Fruit fly (Drosophila melanogaster) whole organism, embryonic: ENCODE results near the gene SCCRO4.

Experiments used
- Atf3 ChIP-seq: fragments of 200-800 bp; sonication (Bioruptor generic); optimal IDR thresholded peaks from 3 replicates; lab custom pipeline; 2016; ENCODE audit warnings: missing biosample characterization, missing genetic modification characterization
- Awh ChIP-seq: fragments of 200-800 bp; sonication (Bioruptor generic); IDR thresholded peaks from 2 replicates; pipeline ENCODE4, ENCODE4 v1.3.6; 2022; ENCODE audit warnings: missing biosample characterization, missing genetic modification characterization
- Bteb2 ChIP-seq: fragments of 200-800 bp; sonication (Bioruptor generic); optimal IDR thresholded peaks from 2 replicates; lab custom pipeline; 2016; ENCODE audit warnings: missing biosample characterization, missing genetic modification characterization
- CG1233 ChIP-seq: fragments of 200-800 bp; sonication (Bioruptor generic); optimal IDR thresholded peaks from 4 replicates; lab custom pipeline; 2018; ENCODE audit warnings: missing biosample characterization, mild to moderate bottlenecking, missing genetic modification characterization
- CG13424 ChIP-seq: fragments of 200-800 bp; sonication (Bioruptor generic); optimal IDR thresholded peaks from 2 replicates; lab custom pipeline; 2019; ENCODE audit warnings: missing biosample characterization, mild to moderate bottlenecking, missing genetic modification characterization, moderate library complexity
- CG15601 ChIP-seq: fragments of 200-800 bp; sonication (Bioruptor generic); optimal IDR thresholded peaks from 3 replicates; lab custom pipeline; 2019; ENCODE audit warnings: missing biosample characterization, mild to moderate bottlenecking, missing genetic modification characterization, moderate library complexity
- CG17328 ChIP-seq: fragments of 200-800 bp; sonication (Bioruptor generic); IDR thresholded peaks from 2 replicates; pipeline ENCODE4 v1.3.6; 2022; ENCODE audit warnings: missing biosample characterization, missing genetic modification characterization
- CG17802 ChIP-seq: fragments of 200-800 bp; sonication (Bioruptor generic); optimal IDR thresholded peaks from 2 replicates; lab custom pipeline; 2018; ENCODE audit warnings: missing biosample characterization, mild to moderate bottlenecking, missing genetic modification characterization, moderate library complexity
- CG18011 ChIP-seq: fragments of 200-800 bp; sonication (Bioruptor generic); optimal IDR thresholded peaks from 2 replicates; lab custom pipeline; 2017; ENCODE audit warnings: missing biosample characterization, missing genetic modification characterization, mild to moderate bottlenecking, moderate library complexity, missing genotype
- CG30431 ChIP-seq: fragments of 200-800 bp; sonication (Bioruptor generic); optimal IDR thresholded peaks from 2 replicates; lab custom pipeline; 2017; ENCODE audit warnings: missing biosample characterization, missing genetic modification characterization
- CG4282 ChIP-seq: fragments of 200-800 bp; sonication (Bioruptor generic); optimal IDR thresholded peaks from 2 replicates; lab custom pipeline; 2016; ENCODE audit warnings: missing biosample characterization, missing genetic modification characterization
- CG5953 ChIP-seq: fragments of 200-800 bp; sonication (Bioruptor generic); IDR thresholded peaks from 2 replicates; pipeline ENCODE4 v1.3.6; 2022; ENCODE audit warnings: missing biosample characterization, missing genetic modification characterization
- D19A ChIP-seq: fragments of 200-800 bp; optimal IDR thresholded peaks from 3 replicates; lab custom pipeline; 2019; ENCODE audit warnings: missing biosample characterization, mild to moderate bottlenecking, missing genetic modification characterization, moderate library complexity
- Dbx ChIP-seq: fragments of 200-800 bp; sonication (Bioruptor generic); IDR thresholded peaks from 3 replicates; pipeline ENCODE4 v1.3.6; 2022; ENCODE audit warnings: missing biosample characterization, missing genetic modification characterization
- Doc3 ChIP-seq: fragments of 200-800 bp; sonication (Bioruptor generic); IDR thresholded peaks from 3 replicates; pipeline ENCODE4 v1.3.6; 2022; ENCODE audit warnings: missing biosample characterization, missing genetic modification characterization; ENCODE audit not compliant: partially characterized antibody
- ERR ChIP-seq: fragments of 200-800 bp; sonication (Bioruptor generic); optimal IDR thresholded peaks from 2 replicates; lab custom pipeline; 2016; ENCODE audit warnings: missing biosample characterization, missing genetic modification characterization
- Ets97D ChIP-seq: fragments of 200-800 bp; sonication (Bioruptor generic); optimal IDR thresholded peaks from 3 replicates; lab custom pipeline; 2016; ENCODE audit warnings: missing biosample characterization, missing genetic modification characterization
- Fer3 ChIP-seq: fragments of 200-800 bp; sonication (Bioruptor generic); optimal IDR thresholded peaks from 2 replicates; lab custom pipeline; 2018; ENCODE audit warnings: missing biosample characterization, mild to moderate bottlenecking, missing genetic modification characterization, moderate library complexity
- HLH3B ChIP-seq: fragments of 200-800 bp; sonication (Bioruptor generic); IDR thresholded peaks from 2 replicates; pipeline ENCODE4 v1.3.6; 2022; ENCODE audit warnings: missing biosample characterization, missing genetic modification characterization
- Hand ChIP-seq: fragments of 200-800 bp; sonication (Bioruptor generic); optimal IDR thresholded peaks from 2 replicates; lab custom pipeline; 2017; ENCODE audit warnings: mild to moderate bottlenecking, missing biosample characterization, missing genetic modification reagents, missing genetic modification characterization
- Hey ChIP-seq: fragments of 200-800 bp; sonication (Bioruptor generic); optimal IDR thresholded peaks from 3 replicates; lab custom pipeline; 2018; ENCODE audit warnings: missing biosample characterization, mild to moderate bottlenecking, missing genetic modification characterization
- Nf-YA ChIP-seq: fragments of 200-800 bp; sonication (Bioruptor generic); IDR thresholded peaks from 2 replicates; pipeline ENCODE4 v1.3.6; 2022; ENCODE audit warnings: missing biosample characterization, missing genetic modification characterization
- PHDP ChIP-seq: fragments of 200-800 bp; sonication (Bioruptor generic); optimal IDR thresholded peaks from 3 replicates; lab custom pipeline; 2018; ENCODE audit warnings: missing biosample characterization, mild to moderate bottlenecking, missing genetic modification characterization, moderate library complexity
- Rfx ChIP-seq: fragments of 200-800 bp; sonication (Bioruptor generic); IDR thresholded peaks from 2 replicates; pipeline ENCODE4 v1.3.6; 2022; ENCODE audit warnings: missing biosample characterization, missing genetic modification characterization
- Sry-δ ChIP-seq: fragments of 200-800 bp; sonication (Bioruptor generic); optimal IDR thresholded peaks from 2 replicates; lab custom pipeline; 2016; ENCODE audit warnings: missing biosample characterization, missing genetic modification characterization
- az2 ChIP-seq: fragments of 200-800 bp; sonication (Bioruptor generic); optimal IDR thresholded peaks from 3 replicates; lab custom pipeline; 2016; ENCODE audit warnings: missing biosample characterization, missing genetic modification characterization
- bcd ChIP-seq: fragments of 200-800 bp; sonication (Bioruptor generic); optimal IDR thresholded peaks from 2 replicates; lab custom pipeline; 2017; ENCODE audit warnings: missing biosample characterization, mild to moderate bottlenecking, missing genetic modification characterization
- bigmax ChIP-seq: fragments of 200-800 bp; sonication (Bioruptor generic); optimal IDR thresholded peaks from 2 replicates; lab custom pipeline; 2018; ENCODE audit warnings: missing biosample characterization, mild to moderate bottlenecking, missing genetic modification characterization
- cas ChIP-seq: fragments of 200-800 bp; sonication (Bioruptor generic); IDR thresholded peaks from 2 replicates; pipeline ENCODE4 v1.3.6; 2022; ENCODE audit warnings: missing biosample characterization, missing genetic modification characterization
- cato ChIP-seq: fragments of 200-800 bp; sonication (Bioruptor generic); optimal IDR thresholded peaks from 2 replicates; lab custom pipeline; 2016; ENCODE audit warnings: missing biosample characterization, missing genetic modification characterization, borderline replicate concordance
- chif ChIP-seq, 2 experiments: fragments of 200-800 bp; sonication (Bioruptor generic); optimal IDR thresholded peaks; 3 replicates each; lab custom pipeline; 2016; ENCODE audit warnings: missing biosample characterization in 2 of 2, missing genetic modification characterization in 2 of 2
- danr ChIP-seq: fragments of 200-800 bp; sonication (Bioruptor generic); IDR thresholded peaks from 2 replicates; pipeline ENCODE4 v1.3.6; 2022; ENCODE audit warnings: missing biosample characterization, missing genetic modification characterization
- fd3F ChIP-seq: fragments of 200-800 bp; sonication (Bioruptor generic); optimal IDR thresholded peaks from 2 replicates; lab custom pipeline; 2018; ENCODE audit warnings: missing biosample characterization, mild to moderate bottlenecking, missing genetic modification characterization, moderate library complexity
- gsb-n ChIP-seq: fragments of 200-800 bp; sonication (Bioruptor generic); optimal IDR thresholded peaks from 3 replicates; lab custom pipeline; 2018; ENCODE audit warnings: missing biosample characterization, mild to moderate bottlenecking, missing genetic modification characterization
- h ChIP-seq: fragments of >200 bp; optimal IDR thresholded peaks from 2 replicates; lab custom pipeline; 2017
- insv ChIP-seq, 2 experiments: fragments of 200-800 bp; sonication (Bioruptor generic); optimal IDR thresholded peaks; 3 replicates each; lab custom pipeline; 2016 to 2018; ENCODE audit warnings: missing biosample characterization in 2 of 2, missing genetic modification characterization in 2 of 2
- kah ChIP-seq: fragments of 200-800 bp; sonication (Bioruptor generic); optimal IDR thresholded peaks from 2 replicates; lab custom pipeline; 2018; ENCODE audit warnings: missing biosample characterization, mild to moderate bottlenecking, missing genetic modification characterization
- lilli ChIP-seq: fragments of 200-800 bp; sonication (Bioruptor generic); optimal IDR thresholded peaks from 3 replicates; lab custom pipeline; 2016; ENCODE audit warnings: missing biosample characterization, missing genetic modification characterization
- nmo ChIP-seq: fragments of 200-800 bp; sonication (Bioruptor generic); optimal IDR thresholded peaks from 2 replicates; lab custom pipeline; 2018; ENCODE audit warnings: missing biosample characterization, mild to moderate bottlenecking, missing genetic modification characterization, moderate library complexity
- phol ChIP-seq: fragments of 200-800 bp; sonication (Bioruptor generic); optimal IDR thresholded peaks from 3 replicates; lab custom pipeline; 2018; ENCODE audit warnings: missing biosample characterization, mild to moderate bottlenecking, missing genetic modification characterization, moderate library complexity
- pros ChIP-seq: fragments of 200-800 bp; sonication (Bioruptor generic); optimal IDR thresholded peaks from 3 replicates; lab custom pipeline; 2019; ENCODE audit warnings: missing biosample characterization, mild to moderate bottlenecking, missing genetic modification characterization, moderate library complexity
- sd ChIP-seq: fragments of 200-800 bp; sonication (Bioruptor generic); optimal IDR thresholded peaks from 3 replicates; lab custom pipeline; 2018; ENCODE audit warnings: missing biosample characterization, mild to moderate bottlenecking, missing genetic modification characterization, moderate library complexity
- so ChIP-seq: fragments of 200-800 bp; sonication (Bioruptor generic); IDR thresholded peaks from 3 replicates; pipeline ENCODE4 v1.3.6; 2022; ENCODE audit warnings: missing biosample characterization, missing genetic modification characterization
- sqz ChIP-seq: fragments of 200-800 bp; sonication (Bioruptor generic); optimal IDR thresholded peaks from 3 replicates; lab custom pipeline; 2018; ENCODE audit warnings: missing biosample characterization, mild to moderate bottlenecking, missing genetic modification characterization
- sr ChIP-seq: fragments of 200-800 bp; sonication (Bioruptor generic); IDR thresholded peaks from 3 replicates; pipeline ENCODE4 v1.3.6; 2022; ENCODE audit warnings: missing biosample characterization, missing genetic modification characterization
- tgo ChIP-seq: fragments of 200-800 bp; sonication (Bioruptor generic); IDR thresholded peaks from 3 replicates; pipeline ENCODE4 v1.3.6; 2022; ENCODE audit warnings: missing biosample characterization, missing genetic modification characterization
- tna ChIP-seq: fragments of 200-800 bp; sonication (Bioruptor generic); IDR thresholded peaks from 2 replicates; pipeline ENCODE4 v1.3.6; 2022; ENCODE audit warnings: missing biosample characterization, missing genetic modification characterization; ENCODE audit not compliant: partially characterized antibody
- trem ChIP-seq: fragments of 200-800 bp; optimal IDR thresholded peaks from 3 replicates; lab custom pipeline; 2019; ENCODE audit warnings: missing biosample characterization, mild to moderate bottlenecking, missing genetic modification characterization, moderate library complexity
- tx ChIP-seq: fragments of 200-800 bp; sonication (Bioruptor generic); optimal IDR thresholded peaks from 2 replicates; lab custom pipeline; 2016; ENCODE audit warnings: missing biosample characterization, missing genetic modification characterization

SCCRO4 gene

dm6 chr3L:20309758-20310733, 10.8 kb downstream of the SCCRO4 start (continued):
- TF ChIP-seq cato (GFP tag; lab: Kevin White, UChicago) (no peak), Sry-δ (GFP tag; lab: Kevin White, UChicago) (peak; percentile 79), D19A (no peak), Nf-YA (no peak; the same call in 1 of the 2 replicates), HLH3B (no peak), CG13424 (tag; lab: Kevin White, UChicago) (no peak), Hey (tag; lab: Kevin White, UChicago) (no peak), Fer3 (tag; lab: Kevin White, UChicago) (peak; percentile 7), trem (tag; lab: Kevin White, UChicago) (peak; percentile 81), CG15601 (tag; lab: Kevin White, UChicago) (no peak), chif (GFP tag; optimal IDR thresholded peaks at IDR 0.05; lab: Kevin White, UChicago) (peak; percentile 25 to 49), Atf3 (GFP tag; lab: Kevin White, UChicago) (peak; percentile 16), Ets97D (GFP tag; lab: Kevin White, UChicago) (peak; percentile 87), CG1233 (GFP tag; lab: Kevin White, UChicago) (no peak), CG17328 (GFP tag; lab: Robert Waterston, UW) (no peak), tna (GFP tag; lab: Robert Waterston, UW) (peak; percentile 53; the same call in 1 of the 2 replicates), danr (GFP tag; lab: Robert Waterston, UW) (no peak), bcd (GFP tag; lab: Kevin White, UChicago) (peak; percentile 45), Rfx (peak; percentile 77), bigmax (GFP tag; lab: Kevin White, UChicago) (peak; percentile 18), CG30431 (GFP tag; lab: Kevin White, UChicago) (no peak), Hand (GFP tag; lab: Kevin White, UChicago) (no peak), CG18011 (GFP tag; lab: Kevin White, UChicago) (no peak), CG5953 (no peak), Bteb2 (peak; percentile 48), sd (tag; lab: Kevin White, UChicago) (no peak), nmo (GFP tag; lab: Kevin White, UChicago) (peak; percentile 58), ERR (peak; percentile 63), gsb-n (tag; lab: Kevin White, UChicago) (no peak), sr (GFP tag; lab: Robert Waterston, UW) (no peak), phol (tag; lab: Kevin White, UChicago) (peak; percentile 63), fd3F (GFP tag; lab: Kevin White, UChicago) (no peak), PHDP (tag; lab: Kevin White, UChicago) (no peak), Doc3 (peak; percentile 80), so (GFP tag; lab: Robert Waterston, UW) (no peak), tgo (GFP tag; lab: Robert Waterston, UW) (no peak), tx (peak; percentile 53), CG17802 (tag; lab: Kevin White, UChicago) (no peak), insv (GFP tag; optimal IDR thresholded peaks at IDR 0.05; lab: Kevin White, UChicago) (peak in 1 of 2 experiments; percentile 42), az2 (GFP tag; lab: Kevin White, UChicago) (peak; percentile 12), Dbx (GFP tag; lab: Robert Waterston, UW) (peak; percentile 64), lilli (GFP tag; lab: Kevin White, UChicago) (peak; percentile 65), kah (GFP tag; lab: Kevin White, UChicago) (no peak), sqz (GFP tag; lab: Kevin White, UChicago) (no peak), Awh (GFP tag; lab: Robert Waterston, UW) (no peak), cas (GFP tag; lab: Robert Waterston, UW) (0 out of 2 replicates have a peak, but pooled peaks have one; percentile 22), CG4282 (GFP tag; lab: Kevin White, UChicago) (peak; percentile 69), pros (GFP tag; lab: Kevin White, UChicago) (no peak), h (no peak)
